Worm (Caenorhabditis elegans) whole organism, L4/young adult: ENCODE results near the gene col-146.

Experiments
- W03F9.2 ChIP-seq: fragments of 150-350 bp; optimal IDR thresholded peaks from 2 replicates; lab custom pipeline; 2014; ENCODE audit warnings: missing biosample characterization, missing genetic modification characterization
- dao-5 ChIP-seq: sonication (generic microtip); optimal IDR thresholded peaks from 2 replicates; lab custom pipeline; 2016; ENCODE audit warnings: missing genotype, missing genetic modification characterization, moderate library complexity, missing compliant biosample characterization
- him-1 ChIP-seq: sonication (generic microtip); optimal IDR thresholded peaks from 2 replicates; lab custom pipeline; 2016; ENCODE audit warnings: missing genotype, missing genetic modification reagents, missing genetic modification characterization, missing compliant biosample characterization

DNA sequence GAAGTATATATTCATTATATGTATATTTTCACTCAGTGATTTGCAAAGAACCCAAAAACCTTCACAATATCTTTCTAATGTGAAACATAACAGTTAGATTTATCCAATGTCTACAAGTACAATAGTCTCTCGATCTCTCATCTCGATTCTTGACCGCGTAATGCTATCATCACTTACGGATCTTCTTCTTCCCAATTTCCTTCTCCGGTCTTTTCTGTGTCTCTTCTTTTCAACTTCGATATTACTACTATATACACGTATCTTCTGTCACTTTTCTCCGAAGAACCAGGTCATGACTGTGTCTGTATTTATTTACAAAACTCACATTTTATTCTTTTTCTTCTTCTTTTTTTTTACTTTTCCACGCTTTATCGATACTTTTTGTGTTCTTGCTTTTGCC is 41.2 kb upstream of the col-146 start:
- TF ChIP-seq him-1, result no peak
- no peak for TF ChIP-seq W03F9.2 (tag; lab: Kevin White, UChicago)
- no peak for TF ChIP-seq dao-5 (tag; lab: Kevin White, UChicago)
